Fruit fly (Drosophila melanogaster) whole organism, embryonic: Measurements from ENCODE around the gene cu.
A peak's percentile ranks its signal among the peaks of the same experiment; 100 is the strongest.

Experiments used
- CG12071 ChIP-seq: fragments of 200-800 bp; sonication (Bioruptor generic); optimal IDR thresholded peaks from 3 replicates; lab custom pipeline; 2018; ENCODE audit warnings: missing biosample characterization, mild to moderate bottlenecking, missing genetic modification characterization
- CG1603 ChIP-seq: fragments of 200-800 bp; sonication (Bioruptor generic); optimal IDR thresholded peaks from 2 replicates; lab custom pipeline; 2019; ENCODE audit warnings: missing biosample characterization, mild to moderate bottlenecking, missing genetic modification characterization, moderate library complexity
- CG16815 ChIP-seq: fragments of 200-800 bp; sonication (Bioruptor generic); optimal IDR thresholded peaks from 3 replicates; lab custom pipeline; 2017; ENCODE audit warnings: missing biosample characterization, mild to moderate bottlenecking, missing genetic modification characterization
- gsb-n ChIP-seq: fragments of 200-800 bp; sonication (Bioruptor generic); optimal IDR thresholded peaks from 3 replicates; lab custom pipeline; 2018; ENCODE audit warnings: missing biosample characterization, mild to moderate bottlenecking, missing genetic modification characterization
- kni ChIP-seq: fragments of 200-800 bp; sonication (Bioruptor generic); optimal IDR thresholded peaks from 3 replicates; lab custom pipeline; 2017; ENCODE audit warnings: mild to moderate bottlenecking, missing biosample characterization, missing genetic modification reagents, missing genetic modification characterization
- toy ChIP-seq: fragments of 200-800 bp; sonication (Bioruptor generic); IDR thresholded peaks from 2 replicates; pipeline ENCODE4 v1.3.6; 2022; ENCODE audit warnings: missing biosample characterization, missing genetic modification characterization

DNA sequence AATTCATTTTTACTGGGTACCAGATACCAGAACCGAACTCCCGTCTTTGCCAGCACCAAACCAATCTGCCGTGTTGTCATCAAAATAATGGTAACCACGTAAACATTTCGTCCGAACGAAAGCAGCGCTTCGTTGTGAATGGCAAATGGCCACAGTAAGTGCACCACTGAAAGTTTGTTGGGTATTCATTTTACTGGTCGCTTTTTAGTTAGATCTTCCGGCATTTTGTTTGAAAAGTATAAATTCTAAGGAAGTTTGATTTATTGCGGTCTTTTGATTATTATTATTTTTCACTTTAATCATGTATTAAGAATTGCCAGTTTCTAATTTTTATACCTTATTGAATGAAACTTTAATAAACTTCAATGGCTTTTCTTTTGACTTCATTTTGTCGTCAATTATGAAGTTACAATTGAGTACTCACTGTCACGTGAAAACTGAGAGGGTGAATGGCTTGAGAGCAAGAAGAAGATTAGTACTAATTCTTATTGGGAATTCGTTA is 17.1 kb downstream of the cu start, which contains the start of gene ZnT86D:
- TF ChIP-seq CG16815 (GFP tag; lab: Kevin White, UChicago) = peak; percentile 49
- TF ChIP-seq toy = no peak
- no peak for TF ChIP-seq CG12071 (GFP tag; lab: Kevin White, UChicago)
- TF ChIP-seq CG1603 = peak; percentile 26
- TF ChIP-seq kni (GFP tag; lab: Kevin White, UChicago) = peak; percentile 64
- TF ChIP-seq gsb-n (tag; lab: Kevin White, UChicago) = peak; percentile 20
